Fruit fly (Drosophila melanogaster) Kc167 (cell line): ENCODE results near the gene Pp1alpha-96A.

ENCODE experiments used
- Myc ChIP-seq: fragments of >200 bp; optimal IDR thresholded peaks from 2 replicates; lab custom pipeline; 2017; ENCODE audit warnings: missing external identifiers
- Sin3A ChIP-seq: fragments of >200 bp; optimal IDR thresholded peaks from 2 replicates; lab custom pipeline; 2018; ENCODE audit warnings: missing external identifiers
- h ChIP-seq: fragments of >200 bp; optimal IDR thresholded peaks from 3 replicates; lab custom pipeline; 2018; ENCODE audit warnings: missing external identifiers
- insv ChIP-seq: fragments of >200 bp; optimal IDR thresholded peaks from 3 replicates; lab custom pipeline; 2018; ENCODE audit warnings: missing external identifiers
- psq ChIP-seq: fragments of >200 bp; optimal IDR thresholded peaks from 2 replicates; lab custom pipeline; 2017; ENCODE audit warnings: missing external identifiers
- ttk ChIP-seq: sonication (Bioruptor generic); optimal IDR thresholded peaks from 2 replicates; lab custom pipeline; 2017; ENCODE audit warnings: missing external identifiers

Pp1alpha-96A gene

dm6 chr3R:24571386-24572124, 53.5 kb downstream of the Pp1alpha-96A start:
- TF ChIP-seq psq, result no peak
- no peak for TF ChIP-seq Sin3A (lab: Kevin White, UChicago)
- no peak for TF ChIP-seq ttk
- TF ChIP-seq Myc (lab: Kevin White, UChicago), result no peak
- TF ChIP-seq insv (lab: Kevin White, UChicago), result no peak
- no peak for TF ChIP-seq h (lab: Kevin White, UChicago)
